Worm (Caenorhabditis elegans): ENCODE results near the gene F35C11.2.

F35C11.2 gene

ce11 chrII:8266559-8266958, 17.9 kb upstream of the F35C11.2 start:
- TF ChIP-seq mes-4 (tag; optimal IDR thresholded peaks at IDR 0.05) (no peak), nhr-80 (tag; optimal IDR thresholded peaks at IDR 0.05) (peak; percentile 79), dox-1 (GFP tag; IDR thresholded peaks at IDR 0.05) (peak; percentile 44; the same call in 1 of the 2 replicates), ceh-91 (GFP tag; IDR thresholded peaks at IDR 0.05) (no peak), ztf-22 (GFP tag; optimal IDR thresholded peaks at IDR 0.05) (no peak)

ce11 chrII:8264619-8265018, 16.0 kb upstream of the F35C11.2 start, which contains the start of gene srdh-1:
TSS of gene srdh-1 (plus strand) at chrII:8264661.
- no peak for TF ChIP-seq lin-35 (GFP tag; optimal IDR thresholded peaks at IDR 0.05)
- TF ChIP-seq F10E7.11 (tag; optimal IDR thresholded peaks at IDR 0.05): no peak
- TF ChIP-seq T07F8.4 (tag; optimal IDR thresholded peaks at IDR 0.05): no peak
- TF ChIP-seq egl-18 (GFP tag; IDR thresholded peaks at IDR 0.05): no peak
- TF ChIP-seq mcd-1 (GFP tag; IDR thresholded peaks at IDR 0.05): no peak
- TF ChIP-seq Y53G8AR.9 (GFP tag; conservative IDR thresholded peaks at IDR 0.05): no peak
- no peak for TF ChIP-seq cebp-2 (GFP tag; IDR thresholded peaks at IDR 0.05)
- no peak for TF ChIP-seq egrh-3 (GFP tag; IDR thresholded peaks at IDR 0.05)
- TF ChIP-seq efl-1 (GFP tag; optimal IDR thresholded peaks at IDR 0.05): no peak
- TF ChIP-seq ZK185.1 (tag; optimal IDR thresholded peaks at IDR 0.05; ENCODE audit: poor library complexity, severe bottlenecking): no peak

- TF ChIP-seq ztf-26 (tag; optimal IDR thresholded peaks at IDR 0.05): peak; percentile 30
- TF ChIP-seq nhr-27 (tag; optimal IDR thresholded peaks at IDR 0.05): no peak
- TF ChIP-seq tlf-1 (GFP tag; optimal IDR thresholded peaks at IDR 0.05): no peak
- TF ChIP-seq mes-4 (tag; optimal IDR thresholded peaks at IDR 0.05): no peak
- no peak for TF ChIP-seq T07F8.4 (tag; optimal IDR thresholded peaks at IDR 0.05)
- TF ChIP-seq ZK185.1 (tag; optimal IDR thresholded peaks at IDR 0.05; ENCODE audit: poor library complexity, severe bottlenecking): no peak
- no peak for TF ChIP-seq bed-2 (GFP tag; IDR thresholded peaks at IDR 0.05)
- TF ChIP-seq nhr-80 (tag; optimal IDR thresholded peaks at IDR 0.05): peak; percentile 47
Observed at ce11 chrII:8263562-8263961, 14.9 kb upstream of the F35C11.2 start.

- TF ChIP-seq let-607 (tag; optimal IDR thresholded peaks at IDR 0.05): no peak
- TF ChIP-seq atf-7 (tag; optimal IDR thresholded peaks at IDR 0.05): no peak
- no peak for TF ChIP-seq unc-62 (GFP tag; optimal IDR thresholded peaks at IDR 0.05)
- TF ChIP-seq mes-4 (tag; optimal IDR thresholded peaks at IDR 0.05): no peak
- TF ChIP-seq rcor-1 (GFP tag; IDR thresholded peaks at IDR 0.05): no peak
- no peak for TF ChIP-seq T07F8.4 (tag; optimal IDR thresholded peaks at IDR 0.05)
- TF ChIP-seq pbrm-1 (GFP tag; IDR thresholded peaks at IDR 0.05): no peak
- TF ChIP-seq zfh-2 (GFP tag; conservative IDR thresholded peaks at IDR 0.05): no peak
- TF ChIP-seq die-1 (tag; optimal IDR thresholded peaks at IDR 0.05): no peak
- no peak for TF ChIP-seq let-526 (GFP tag; IDR thresholded peaks at IDR 0.05)
- TF ChIP-seq aptf-3 (GFP tag; IDR thresholded peaks at IDR 0.05): no peak
- no peak for TF ChIP-seq attf-6 (GFP tag; IDR thresholded peaks at IDR 0.05)
- TF ChIP-seq ZK185.1 (tag; optimal IDR thresholded peaks at IDR 0.05; ENCODE audit: poor library complexity, severe bottlenecking): no peak
- no peak for TF ChIP-seq F23B12.7 (tag; optimal IDR thresholded peaks at IDR 0.05; ENCODE audit: insufficient read depth)
- no peak for TF ChIP-seq F22D6.2 (tag; optimal IDR thresholded peaks at IDR 0.05)
- no peak for TF ChIP-seq F57C9.4 (tag; optimal IDR thresholded peaks at IDR 0.05)
- no peak for TF ChIP-seq snpc-3.4 (tag; optimal IDR thresholded peaks at IDR 0.05)
- TF ChIP-seq Y95B8A.8 (GFP tag; IDR thresholded peaks at IDR 0.05): no peak
- 0 out of 2 replicates have a peak, but pooled peaks have one; percentile 53 for TF ChIP-seq hsf-1 (GFP tag; IDR thresholded peaks at IDR 0.05)
- TF ChIP-seq somi-1 (GFP tag; optimal IDR thresholded peaks at IDR 0.05): peak; percentile 52
- peak; percentile 66 for TF ChIP-seq ztf-26 (tag; optimal IDR thresholded peaks at IDR 0.05)
- TF ChIP-seq C06A6.2 (GFP tag; conservative IDR thresholded peaks at IDR 0.05): 0 out of 2 replicates have a peak, but pooled peaks have one; percentile 17
- TF ChIP-seq fkh-3 (tag; optimal IDR thresholded peaks at IDR 0.05): no peak
- TF ChIP-seq Y53G8AR.9 (GFP tag; conservative IDR thresholded peaks at IDR 0.05): no peak
- TF ChIP-seq hrde-1 (tag; optimal IDR thresholded peaks at IDR 0.05; ENCODE audit: borderline replicate concordance): no peak
- peak; percentile 28; the same call in 1 of the 2 replicates for TF ChIP-seq lin-26 (GFP tag; IDR thresholded peaks at IDR 0.05)
- no peak for TF ChIP-seq nhr-27 (tag; optimal IDR thresholded peaks at IDR 0.05)
- no peak for TF ChIP-seq F39B2.1 (GFP tag; IDR thresholded peaks at IDR 0.05)
- no peak for TF ChIP-seq mxl-1 (tag; optimal IDR thresholded peaks at IDR 0.05)
- no peak for TF ChIP-seq nhr-120 (GFP tag; IDR thresholded peaks at IDR 0.05)
Observed at ce11 chrII:8259674-8260073, 11.0 kb upstream of the F35C11.2 start.

Measured in whole organism, young adult.